Fruit fly (Drosophila melanogaster): ENCODE data around the gene Reph.

Gene Reph

DNA sequence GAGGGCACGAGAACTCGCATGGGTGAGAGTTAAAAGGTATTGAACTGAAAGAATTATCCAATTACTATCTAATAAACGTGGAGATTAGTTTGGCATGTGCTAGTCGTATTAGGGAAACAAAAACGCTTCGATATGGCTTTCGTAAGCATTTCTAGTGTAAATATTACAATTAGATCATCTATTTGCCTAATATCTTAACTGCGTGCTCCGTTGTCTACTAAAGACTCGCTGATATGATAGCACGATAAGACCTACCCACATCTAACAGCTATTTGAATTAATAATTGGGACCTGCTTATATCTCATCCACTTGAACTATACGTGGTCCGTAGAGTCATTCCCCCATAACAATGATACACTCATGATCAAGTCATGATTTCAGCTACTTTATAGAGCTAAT lies 25.9 kb upstream of the Reph start:
- TF ChIP-seq cg (GFP tag; optimal IDR thresholded peaks at IDR 0.05) (no peak), Med (GFP tag) (peak; percentile 53), nerfin-1 (tag; optimal IDR thresholded peaks at IDR 0.05) (no peak), mirr (GFP tag; optimal IDR thresholded peaks at IDR 0.05) (peak; percentile 27), exex (tag; optimal IDR thresholded peaks at IDR 0.05) (peak; percentile 62)

dm6 chr2L:3778157-3779060 lies 24.9 kb upstream of the Reph start:
- TF ChIP-seq CG18262 (tag; optimal IDR thresholded peaks at IDR 0.05): peak; percentile 57
- TF ChIP-seq mld (GFP tag; IDR thresholded peaks at IDR 0.05; ENCODE audit: partially characterized antibody): no peak
- TF ChIP-seq CG10321 (GFP tag; IDR thresholded peaks at IDR 0.05): peak; percentile 9; the same call in 1 of the 2 replicates
- TF ChIP-seq hbn (GFP tag; IDR thresholded peaks at IDR 0.05; ENCODE audit: partially characterized antibody): no peak
- no peak for TF ChIP-seq stwl (tag; optimal IDR thresholded peaks at IDR 0.05)
- TF ChIP-seq sisA (GFP tag; IDR thresholded peaks at IDR 0.05): 0 out of 2 replicates have a peak, but pooled peaks have one; percentile 4
- no peak for TF ChIP-seq CG12299 (tag; optimal IDR thresholded peaks at IDR 0.05)
- peak; percentile 32 for TF ChIP-seq CG13296 (GFP tag; optimal IDR thresholded peaks at IDR 0.05)
- no peak for TF ChIP-seq Antp (GFP tag; optimal IDR thresholded peaks at IDR 0.05)
- TF ChIP-seq CG1792 (GFP tag; optimal IDR thresholded peaks at IDR 0.05): no peak
- TF ChIP-seq CG18764 (GFP tag; optimal IDR thresholded peaks at IDR 0.05): no peak
- TF ChIP-seq CG11093 (GFP tag; IDR thresholded peaks at IDR 0.05): no peak
- TF ChIP-seq CG8765 (GFP tag; IDR thresholded peaks at IDR 0.05): no peak
- TF ChIP-seq Hr3 (GFP tag; optimal IDR thresholded peaks at IDR 0.05): peak; percentile 17
- peak; percentile 80 for TF ChIP-seq CG34376 (GFP tag; optimal IDR thresholded peaks at IDR 0.05)
- no peak for TF ChIP-seq CG31388 (GFP tag; optimal IDR thresholded peaks at IDR 0.05)
- TF ChIP-seq CG17802 (tag; optimal IDR thresholded peaks at IDR 0.05): no peak
- 0 out of 2 replicates have a peak, but pooled peaks have one; percentile 52 for TF ChIP-seq Awh (GFP tag; IDR thresholded peaks at IDR 0.05)
- no peak for TF ChIP-seq Hand (GFP tag; optimal IDR thresholded peaks at IDR 0.05)
- TF ChIP-seq CG10267 (tag; optimal IDR thresholded peaks at IDR 0.05): peak; percentile 38
- TF ChIP-seq ro (GFP tag; IDR thresholded peaks at IDR 0.05): no peak
- TF ChIP-seq CG11504 (tag; optimal IDR thresholded peaks at IDR 0.05): peak; percentile 67
- no peak for TF ChIP-seq dati (GFP tag; IDR thresholded peaks at IDR 0.05)
- TF ChIP-seq scrt (GFP tag; optimal IDR thresholded peaks at IDR 0.05): no peak
- TF ChIP-seq CG42726 (GFP tag; IDR thresholded peaks at IDR 0.05; ENCODE audit: partially characterized antibody): no peak
- TF ChIP-seq p53 (GFP tag; optimal IDR thresholded peaks at IDR 0.05): no peak
- TF ChIP-seq sob (GFP tag; IDR thresholded peaks at IDR 0.05): no peak
- peak; percentile 23 for TF ChIP-seq HmgZ (tag; optimal IDR thresholded peaks at IDR 0.05)
- TF ChIP-seq CG32767 (GFP tag; IDR thresholded peaks at IDR 0.05): no peak
- TF ChIP-seq CG6791 (GFP tag; IDR thresholded peaks at IDR 0.05; ENCODE audit: partially characterized antibody): no peak
- TF ChIP-seq Dip3 (GFP tag; optimal IDR thresholded peaks at IDR 0.05): no peak
- no peak for TF ChIP-seq CG11560 (tag; IDR thresholded peaks at IDR 0.05)
- TF ChIP-seq inv (GFP tag; IDR thresholded peaks at IDR 0.05; ENCODE audit: partially characterized antibody): no peak
- TF ChIP-seq org-1 (GFP tag; optimal IDR thresholded peaks at IDR 0.05): no peak
- no peak for TF ChIP-seq Scr (GFP tag; IDR thresholded peaks at IDR 0.05; ENCODE audit: partially characterized antibody)
- no peak for TF ChIP-seq CG17328 (GFP tag; IDR thresholded peaks at IDR 0.05)
- TF ChIP-seq CG43689 (GFP tag; IDR thresholded peaks at IDR 0.05): no peak
- no peak for TF ChIP-seq prd (optimal IDR thresholded peaks at IDR 0.05)
- TF ChIP-seq prd (GFP tag; IDR thresholded peaks at IDR 0.05): peak; percentile 21; the same call in 1 of the 3 replicates
- TF ChIP-seq CG17829 (tag; optimal IDR thresholded peaks at IDR 0.05): peak; percentile 8
- TF ChIP-seq Atf6 (GFP tag; IDR thresholded peaks at IDR 0.05): 0 out of 2 replicates have a peak, but pooled peaks have one; percentile 7
- TF ChIP-seq Elba2 (GFP tag; optimal IDR thresholded peaks at IDR 0.05): no peak
- TF ChIP-seq CG10959 (GFP tag; IDR thresholded peaks at IDR 0.05): no peak
